Fruit fly (Drosophila melanogaster) whole organism, embryonic: ENCODE results near the gene CG9467.

Experiments used
- Adf1 ChIP-seq: fragments of 200-800 bp; sonication (Bioruptor generic); IDR thresholded peaks from 2 replicates; pipeline ENCODE4 v1.3.6; 2022; ENCODE audit warnings: missing biosample characterization, missing genetic modification characterization
- Aef1 ChIP-seq: fragments of 200-800 bp; sonication (Bioruptor generic); IDR thresholded peaks from 3 replicates; pipeline ENCODE4 v1.3.6; 2022; ENCODE audit warnings: missing biosample characterization, missing genetic modification characterization
- Bdp1 ChIP-seq: fragments of 200-800 bp; sonication (Bioruptor generic); optimal IDR thresholded peaks from 3 replicates; lab custom pipeline; 2016; ENCODE audit warnings: missing biosample characterization, missing genetic modification characterization
- CG10147 ChIP-seq: fragments of 200-800 bp; sonication (Bioruptor generic); optimal IDR thresholded peaks from 2 replicates; lab custom pipeline; 2019; ENCODE audit warnings: missing biosample characterization, mild to moderate bottlenecking, missing genetic modification characterization, moderate library complexity
- CG1024 ChIP-seq: fragments of 200-800 bp; sonication (Bioruptor generic); IDR thresholded peaks from 2 replicates; pipeline ENCODE4 v1.3.6; 2022; ENCODE audit warnings: missing biosample characterization, missing genetic modification characterization
- CG11085 ChIP-seq: fragments of 200-800 bp; sonication (Bioruptor generic); IDR thresholded peaks from 2 replicates; pipeline ENCODE4 v1.3.6; 2022; ENCODE audit warnings: missing biosample characterization, missing genetic modification characterization
- CG11093 ChIP-seq: fragments of 200-800 bp; sonication (Bioruptor generic); IDR thresholded peaks from 3 replicates; pipeline ENCODE4 v1.3.6; 2022; ENCODE audit warnings: missing biosample characterization, missing genetic modification characterization
- CG12236 ChIP-seq: fragments of 200-800 bp; sonication (Bioruptor generic); optimal IDR thresholded peaks from 2 replicates; lab custom pipeline; 2016; ENCODE audit warnings: missing biosample characterization, missing genetic modification characterization
- CG15696 ChIP-seq: fragments of 200-800 bp; sonication (Bioruptor generic); optimal IDR thresholded peaks from 2 replicates; lab custom pipeline; 2019; ENCODE audit warnings: missing biosample characterization, mild to moderate bottlenecking, missing genetic modification characterization, moderate library complexity
- CG16863 ChIP-seq: fragments of 200-800 bp; sonication (Bioruptor generic); optimal IDR thresholded peaks from 3 replicates; lab custom pipeline; 2016; ENCODE audit warnings: missing biosample characterization, missing genetic modification characterization
- CG17186 ChIP-seq: fragments of 200-800 bp; sonication (Bioruptor generic); optimal IDR thresholded peaks from 3 replicates; lab custom pipeline; 2017; ENCODE audit warnings: missing biosample characterization, missing genetic modification reagents, missing genetic modification characterization
- CG17359 ChIP-seq: fragments of 200-800 bp; sonication (Bioruptor generic); optimal IDR thresholded peaks from 3 replicates; lab custom pipeline; 2018; ENCODE audit warnings: missing biosample characterization, mild to moderate bottlenecking, missing genetic modification characterization, moderate library complexity
- CG32767 ChIP-seq: fragments of 200-800 bp; sonication (Bioruptor generic); IDR thresholded peaks from 2 replicates; pipeline ENCODE4 v1.3.6; 2022; ENCODE audit warnings: missing biosample characterization, missing genetic modification characterization
- CG3995 ChIP-seq: fragments of 200-800 bp; sonication (Bioruptor generic); optimal IDR thresholded peaks from 3 replicates; lab custom pipeline; 2016; ENCODE audit warnings: missing biosample characterization, missing genetic modification characterization
- CG4282 ChIP-seq: fragments of 200-800 bp; sonication (Bioruptor generic); optimal IDR thresholded peaks from 2 replicates; lab custom pipeline; 2016; ENCODE audit warnings: missing biosample characterization, missing genetic modification characterization
- CG6654 ChIP-seq: fragments of 200-800 bp; sonication (Bioruptor generic); optimal IDR thresholded peaks from 2 replicates; lab custom pipeline; 2017; ENCODE audit warnings: missing biosample characterization, mild to moderate bottlenecking, missing genetic modification characterization
- CG8944 ChIP-seq: fragments of 200-800 bp; sonication (Bioruptor generic); optimal IDR thresholded peaks from 3 replicates; lab custom pipeline; 2016; ENCODE audit warnings: missing biosample characterization, missing genetic modification characterization
- CG9876 ChIP-seq: fragments of 200-800 bp; sonication (Bioruptor generic); optimal IDR thresholded peaks from 2 replicates; lab custom pipeline; 2016; ENCODE audit warnings: missing biosample characterization, missing genetic modification characterization
- D19B ChIP-seq: fragments of 200-800 bp; sonication (Bioruptor generic); optimal IDR thresholded peaks from 2 replicates; lab custom pipeline; 2017; ENCODE audit warnings: missing biosample characterization, mild to moderate bottlenecking, missing genetic modification characterization
- Doc2 ChIP-seq: fragments of 200-800 bp; sonication (Bioruptor generic); IDR thresholded peaks from 2 replicates; pipeline ENCODE4 v1.3.6; 2022; ENCODE audit warnings: missing biosample characterization, missing genetic modification characterization
- Doc3 ChIP-seq: fragments of 200-800 bp; sonication (Bioruptor generic); IDR thresholded peaks from 3 replicates; pipeline ENCODE4 v1.3.6; 2022; ENCODE audit warnings: missing biosample characterization, missing genetic modification characterization; ENCODE audit not compliant: partially characterized antibody
- E2f1 ChIP-seq: fragments of 200-800 bp; sonication (Bioruptor generic); IDR thresholded peaks from 2 replicates; pipeline ENCODE4 v1.3.6; 2022; ENCODE audit warnings: missing biosample characterization, missing genetic modification characterization
- Fer1 ChIP-seq: fragments of 200-800 bp; sonication (Bioruptor generic); optimal IDR thresholded peaks from 2 replicates; lab custom pipeline; 2017; ENCODE audit warnings: missing biosample characterization, mild to moderate bottlenecking, missing genetic modification characterization
- HLH54F ChIP-seq: fragments of 200-800 bp; sonication (Bioruptor generic); optimal IDR thresholded peaks from 3 replicates; lab custom pipeline; 2016; ENCODE audit warnings: missing biosample characterization, missing genetic modification characterization
- Hr51 ChIP-seq, 2 experiments: fragments of 200-800 bp; sonication (Bioruptor generic); optimal IDR thresholded peaks; 2 replicates in 1 of 2; 3 replicates in 1 of 2; lab custom pipeline; 2016 to 2018; ENCODE audit warnings: missing biosample characterization in 2 of 2, missing genetic modification characterization in 2 of 2, mild to moderate bottlenecking in 1 of 2, moderate library complexity in 1 of 2
- Hr78 ChIP-seq, 2 experiments: fragments of 200-800 bp in 1 of 2; fragments of >200 bp in 1 of 2; sonication (Bioruptor generic) in 1 of 2; optimal IDR thresholded peaks; 2 replicates each; lab custom pipeline; 2017 to 2019; ENCODE audit warnings: missing biosample characterization in 2 of 2, missing genetic modification characterization in 2 of 2, mild to moderate bottlenecking in 1 of 2, moderate library complexity in 1 of 2
- Meics ChIP-seq: fragments of 200-800 bp; sonication (Bioruptor generic); optimal IDR thresholded peaks from 2 replicates; lab custom pipeline; 2017; ENCODE audit warnings: missing biosample characterization, mild to moderate bottlenecking, missing genetic modification characterization
- Nf-YA ChIP-seq: fragments of 200-800 bp; sonication (Bioruptor generic); IDR thresholded peaks from 2 replicates; pipeline ENCODE4 v1.3.6; 2022; ENCODE audit warnings: missing biosample characterization, missing genetic modification characterization
- Optix ChIP-seq: fragments of 200-800 bp; sonication (Bioruptor generic); IDR thresholded peaks from 3 replicates; pipeline ENCODE4 v1.3.6; 2022; ENCODE audit warnings: missing biosample characterization, missing genetic modification characterization
- Spps ChIP-seq: fragments of 200-800 bp; sonication (Bioruptor generic); optimal IDR thresholded peaks from 2 replicates; lab custom pipeline; 2018; ENCODE audit warnings: missing biosample characterization, mild to moderate bottlenecking, missing genetic modification characterization
- Tbp ChIP-seq: fragments of >200 bp; optimal IDR thresholded peaks from 2 replicates; lab custom pipeline; 2018; ENCODE audit warnings: missing biosample characterization, missing genetic modification characterization
- Xbp1 ChIP-seq: fragments of 200-800 bp; sonication (Bioruptor generic); optimal IDR thresholded peaks from 3 replicates; lab custom pipeline; 2016; ENCODE audit warnings: missing biosample characterization, mild to moderate bottlenecking, missing genetic modification characterization
- ase ChIP-seq: fragments of 200-800 bp; sonication (Bioruptor generic); IDR thresholded peaks from 3 replicates; pipeline ENCODE4 v1.3.6; 2022; ENCODE audit warnings: missing biosample characterization, missing genetic modification characterization
- btn ChIP-seq: fragments of 200-800 bp; sonication (Bioruptor generic); optimal IDR thresholded peaks from 2 replicates; lab custom pipeline; 2016; ENCODE audit warnings: missing biosample characterization, missing genetic modification characterization
- corto ChIP-seq: fragments of 200-800 bp; sonication (Bioruptor generic); optimal IDR thresholded peaks from 2 replicates; lab custom pipeline; 2016; ENCODE audit warnings: missing biosample characterization, mild to moderate bottlenecking, missing genetic modification characterization, moderate library complexity
- crol ChIP-seq: fragments of 200-800 bp; sonication (Bioruptor generic); IDR thresholded peaks from 2 replicates; pipeline ENCODE4 v1.3.6; 2022; ENCODE audit warnings: missing biosample characterization, missing genetic modification characterization
- en ChIP-seq: fragments of 200-800 bp; sonication (Bioruptor generic); optimal IDR thresholded peaks from 2 replicates; lab custom pipeline; 2016; ENCODE audit warnings: missing biosample characterization, missing genetic modification characterization
- ham ChIP-seq: fragments of 200-800 bp; sonication (Bioruptor generic); IDR thresholded peaks from 2 replicates; pipeline ENCODE4 v1.3.6; 2022; ENCODE audit warnings: missing biosample characterization, missing genetic modification characterization
- insv ChIP-seq, 2 experiments: fragments of 200-800 bp; sonication (Bioruptor generic); optimal IDR thresholded peaks; 3 replicates each; lab custom pipeline; 2016 to 2018; ENCODE audit warnings: missing biosample characterization in 2 of 2, missing genetic modification characterization in 2 of 2
- jumu ChIP-seq: fragments of 200-800 bp; sonication (Bioruptor generic); optimal IDR thresholded peaks from 3 replicates; lab custom pipeline; 2016; ENCODE audit warnings: missing biosample characterization, missing genetic modification characterization
- kah ChIP-seq: fragments of 200-800 bp; sonication (Bioruptor generic); optimal IDR thresholded peaks from 2 replicates; lab custom pipeline; 2018; ENCODE audit warnings: missing biosample characterization, mild to moderate bottlenecking, missing genetic modification characterization
- lmd ChIP-seq: fragments of 200-800 bp; sonication (Bioruptor generic); IDR thresholded peaks from 2 replicates; pipeline ENCODE4 v1.3.6; 2022; ENCODE audit warnings: missing biosample characterization, missing genetic modification characterization
- lola ChIP-seq, 3 experiments: fragments of >200 bp in 2 of 3; fragments of 200-800 bp in 1 of 3; sonication (Bioruptor generic) in 1 of 3; optimal IDR thresholded peaks; 2 replicates each; lab custom pipeline; 2017 to 2019; ENCODE audit warnings: missing biosample characterization in 3 of 3, missing genetic modification characterization in 3 of 3, mild to moderate bottlenecking in 1 of 3, moderate library complexity in 1 of 3
- nom ChIP-seq: fragments of 200-800 bp; sonication (Bioruptor generic); optimal IDR thresholded peaks from 2 replicates; lab custom pipeline; 2017; ENCODE audit warnings: missing biosample characterization, missing genetic modification characterization, mild to moderate bottlenecking, moderate library complexity, missing genetic modification reagents
- odd ChIP-seq: fragments of 200-800 bp; sonication (Bioruptor generic); optimal IDR thresholded peaks from 2 replicates; lab custom pipeline; 2017; ENCODE audit warnings: missing biosample characterization, mild to moderate bottlenecking, missing genetic modification characterization
- phol ChIP-seq: fragments of 200-800 bp; sonication (Bioruptor generic); optimal IDR thresholded peaks from 3 replicates; lab custom pipeline; 2018; ENCODE audit warnings: missing biosample characterization, mild to moderate bottlenecking, missing genetic modification characterization, moderate library complexity
- so ChIP-seq: fragments of 200-800 bp; sonication (Bioruptor generic); IDR thresholded peaks from 3 replicates; pipeline ENCODE4 v1.3.6; 2022; ENCODE audit warnings: missing biosample characterization, missing genetic modification characterization
- tup ChIP-seq: fragments of 200-800 bp; sonication (Bioruptor generic); optimal IDR thresholded peaks from 2 replicates; lab custom pipeline; 2016; ENCODE audit warnings: missing biosample characterization, mild to moderate bottlenecking, missing genetic modification characterization, moderate library complexity
- twi ChIP-seq: fragments of 200-800 bp; optimal IDR thresholded peaks from 2 replicates; lab custom pipeline; 2019; ENCODE audit warnings: missing biosample characterization, mild to moderate bottlenecking, missing genetic modification characterization, moderate library complexity
- z ChIP-seq: fragments of 200-800 bp; sonication (Bioruptor generic); IDR thresholded peaks from 3 replicates; pipeline ENCODE4 v1.3.6; 2022; ENCODE audit warnings: missing biosample characterization, missing genetic modification characterization

CG9467 gene

dm6 chr3R:9771519-9771972 is 29.3 kb downstream of the CG9467 start, which contains the start of gene CG9471 (continued):
- TF ChIP-seq CG4282 (peak; percentile 65), en (GFP tag; lab: Kevin White, UChicago) (peak; percentile 72), Xbp1 (GFP tag; lab: Kevin White, UChicago) (peak; percentile 95), Bdp1 (GFP tag; lab: Kevin White, UChicago) (peak; percentile 78), Hr78 (GFP tag; optimal IDR thresholded peaks at IDR 0.05; lab: Kevin White, UChicago) (peak in 1 of 2 experiments; percentile 73), Hr51 (GFP tag; optimal IDR thresholded peaks at IDR 0.05; lab: Kevin White, UChicago) (peak; percentile 75 to 92), CG11085 (GFP tag; lab: Robert Waterston, UW) (peak; percentile 86), lmd (GFP tag; lab: Robert Waterston, UW) (peak; percentile 92), CG12236 (GFP tag; lab: Kevin White, UChicago) (peak; percentile 81), Doc2 (GFP tag; lab: Robert Waterston, UW) (peak; percentile 79), ham (GFP tag; lab: Robert Waterston, UW) (peak; percentile 71; the same call in 1 of the 2 replicates), CG32767 (GFP tag; lab: Robert Waterston, UW) (peak; percentile 88; the same call in 1 of the 2 replicates), crol (GFP tag; lab: Robert Waterston, UW) (0 out of 2 replicates have a peak, but pooled peaks have one; percentile 6), Optix (GFP tag; lab: Robert Waterston, UW) (peak; percentile 48; the same call in 1 of the 3 replicates), tup (peak; percentile 77), Spps (tag; lab: Kevin White, UChicago) (peak; percentile 83), kah (peak; percentile 76), HLH54F (GFP tag; lab: Kevin White, UChicago) (peak; percentile 90), CG6654 (peak; percentile 78), CG1024 (GFP tag; lab: Robert Waterston, UW) (peak; percentile 56; the same call in 1 of the 2 replicates), ase (GFP tag; lab: Robert Waterston, UW) (peak; percentile 91), z (GFP tag; lab: Robert Waterston, UW) (peak; percentile 32; the same call in 2 of the 3 replicates), Meics (GFP tag; lab: Kevin White, UChicago) (peak; percentile 93), insv (GFP tag; optimal IDR thresholded peaks at IDR 0.05; lab: Kevin White, UChicago) (peak in 1 of 2 experiments; percentile 55), Tbp (GFP tag; lab: Kevin White, UChicago) (no peak), Nf-YA (GFP tag; lab: Robert Waterston, UW) (peak; percentile 88), lola (GFP tag; optimal IDR thresholded peaks at IDR 0.05; lab: Kevin White, UChicago) (peak in 1 of 3 experiments; percentile 83), btn (GFP tag; lab: Kevin White, UChicago) (peak; percentile 25), nom (GFP tag; lab: Kevin White, UChicago) (peak; percentile 86), corto (GFP tag; lab: Kevin White, UChicago) (peak; percentile 86), jumu (GFP tag; lab: Kevin White, UChicago) (peak; percentile 86), odd (GFP tag; lab: Kevin White, UChicago) (peak; percentile 83), CG15696 (peak; percentile 76), D19B (GFP tag; lab: Kevin White, UChicago) (peak; percentile 78), Fer1 (GFP tag; lab: Kevin White, UChicago) (peak; percentile 94), CG9876 (GFP tag; lab: Kevin White, UChicago) (peak; percentile 79), phol (tag; lab: Kevin White, UChicago) (peak; percentile 89), CG10147 (GFP tag; lab: Kevin White, UChicago) (peak; percentile 82), twi (tag; lab: Kevin White, UChicago) (peak; percentile 73), CG11093 (peak; percentile 88), CG16863 (GFP tag; lab: Kevin White, UChicago) (peak; percentile 86), Doc3 (no peak), E2f1 (peak; percentile 91), CG8944 (GFP tag; lab: Kevin White, UChicago) (peak; percentile 88), CG17186 (GFP tag; lab: Kevin White, UChicago) (peak; percentile 16), CG17359 (tag; lab: Kevin White, UChicago) (peak; percentile 92), so (GFP tag; lab: Robert Waterston, UW) (peak; percentile 84), Aef1 (GFP tag; lab: Robert Waterston, UW) (peak; percentile 91), CG3995 (peak; percentile 69), Adf1 (peak; percentile 71)
